Worm (Caenorhabditis elegans) whole organism, L2 larva: Measurements from ENCODE around the gene R74.7.

ENCODE experiments used
- ZK546.5 ChIP-seq: sonication (generic microtip); optimal IDR thresholded peaks from 2 replicates; lab custom pipeline; 2017; ENCODE audit warnings: missing biosample characterization, missing genetic modification characterization
- dmd-4 ChIP-seq: sonication (generic microtip); optimal IDR thresholded peaks from 2 replicates; lab custom pipeline; 2017; ENCODE audit warnings: missing biosample characterization, missing genetic modification characterization
- elt-1 ChIP-seq: fragments of 150-350 bp; optimal IDR thresholded peaks from 2 replicates; lab custom pipeline; 2014; ENCODE audit warnings: missing biosample characterization, missing genetic modification characterization
- lin-13 ChIP-seq: fragments of 150-350 bp; optimal IDR thresholded peaks from 2 replicates; lab custom pipeline; 2014; ENCODE audit warnings: missing biosample characterization, missing genetic modification reagents, missing genetic modification characterization
- nhr-23 ChIP-seq: fragments of 150-350 bp; optimal IDR thresholded peaks from 2 replicates; lab custom pipeline; 2014; ENCODE audit warnings: missing biosample characterization, missing genetic modification reagents, missing genetic modification characterization
- nhr-77 ChIP-seq: fragments of 150-350 bp; optimal IDR thresholded peaks from 2 replicates; lab custom pipeline; 2014; ENCODE audit warnings: missing biosample characterization, missing genetic modification characterization
- sma-9 ChIP-seq, 2 experiments: fragments of 150-350 bp in 1 of 2; sonication (generic microtip) in 1 of 2; optimal IDR thresholded peaks; 2 replicates each; lab custom pipeline; 2014 to 2016; ENCODE audit warnings: missing genetic modification characterization in 2 of 2, mild to moderate bottlenecking in 1 of 2, missing biosample characterization in 1 of 2, missing compliant biosample characterization in 1 of 2, missing genetic modification reagents in 1 of 2, moderate library complexity in 1 of 2
- unc-39 ChIP-seq: fragments of 150-350 bp; optimal IDR thresholded peaks from 2 replicates; lab custom pipeline; 2014; ENCODE audit warnings: missing biosample characterization, missing genetic modification characterization
- ztf-1 ChIP-seq: fragments of 200-800 bp; sonication (Bioruptor generic); conservative IDR thresholded peaks from 2 replicates; pipeline ENCODE4 v1.3.6; 2022; ENCODE audit warnings: missing genetic modification characterization, missing compliant biosample characterization
- ztf-4 ChIP-seq: fragments of 150-350 bp; optimal IDR thresholded peaks from 2 replicates; lab custom pipeline; 2014; ENCODE audit warnings: missing biosample characterization, missing genetic modification characterization

DNA sequence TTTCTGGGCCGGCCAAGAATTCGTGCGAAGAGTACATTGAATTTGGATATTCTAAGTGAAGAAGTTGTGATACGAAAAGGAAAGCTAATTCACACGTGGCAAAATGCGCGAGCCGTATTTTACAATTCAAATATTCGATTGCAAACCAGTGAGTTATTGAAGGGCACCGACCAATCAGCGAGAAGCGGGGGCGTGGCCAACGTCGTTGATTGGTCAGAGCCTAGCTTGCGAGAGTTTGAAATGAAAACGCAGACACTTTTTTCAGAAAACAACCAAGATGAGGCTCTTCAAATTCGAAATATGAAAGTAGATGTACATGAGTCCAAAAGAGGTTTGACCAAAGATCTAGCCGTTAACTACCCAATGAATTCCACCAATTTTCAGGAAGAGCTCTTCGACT lies 6.4 kb downstream of the R74.7 start:
- TF ChIP-seq unc-39 (tag; lab: Kevin White, UChicago) (no peak), sma-9 (GFP tag; optimal IDR thresholded peaks at IDR 0.05; lab: Kevin White, UChicago) (no peak), sma-9 (tag; optimal IDR thresholded peaks at IDR 0.05; lab: Kevin White, UChicago) (no peak), elt-1 (tag; lab: Kevin White, UChicago) (no peak), nhr-77 (no peak), ztf-4 (no peak), ZK546.5 (tag; lab: Kevin White, UChicago) (no peak), dmd-4 (tag; lab: Kevin White, UChicago) (no peak), nhr-23 (no peak), ztf-1 (GFP tag; lab: Robert Waterston, UW) (no peak), lin-13 (GFP tag; lab: Kevin White, UChicago) (no peak)
